1 fruit fly cellular context compared by ENCODE assay signal in the genomic region with DNA sequence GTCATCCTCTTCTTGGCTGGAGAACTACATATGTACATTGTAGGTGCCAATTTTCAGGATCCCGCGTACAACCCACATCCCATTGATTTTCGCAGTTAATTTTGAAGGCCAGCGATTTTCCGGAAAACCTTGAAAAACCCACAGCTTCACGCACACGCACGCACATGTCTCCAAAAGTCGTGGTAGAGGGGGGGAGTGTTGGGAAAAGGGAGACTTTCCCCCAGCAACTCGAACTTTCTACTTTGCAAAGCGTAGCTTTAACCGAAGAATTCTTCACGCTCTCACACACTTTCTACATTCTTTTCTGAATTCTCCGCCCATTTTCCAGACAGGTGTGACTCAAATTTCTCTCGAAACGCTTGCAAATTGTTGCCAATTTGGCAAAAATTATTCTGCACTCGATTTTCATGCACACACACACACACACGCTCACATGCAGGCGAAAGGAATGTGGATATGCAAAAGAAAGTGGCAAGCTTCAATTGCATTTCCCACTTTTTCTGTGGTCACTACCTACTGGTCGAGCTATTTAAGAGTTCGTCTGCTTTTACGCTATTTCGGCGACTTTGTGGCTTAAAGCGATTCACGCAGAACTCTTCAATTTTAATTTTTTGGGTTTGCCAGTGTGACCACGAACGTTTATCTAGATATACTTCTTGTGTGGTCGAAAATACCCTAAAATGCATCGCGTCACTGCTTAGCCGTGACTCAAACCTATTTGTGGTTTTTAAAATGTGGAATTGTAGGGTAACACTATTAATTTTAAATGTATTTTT.
A peak's percentile ranks its signal among the peaks of the same experiment; 100 is the strongest.
TF ChIP-seq lines count a peak whose summit lies in the region.

A gene (minus strand): TSS at position 654 of the 776 bp plus-strand sequence.

TF ChIP-seq in whole organism, embryonic, 481 proteins besides CTCF, POLR2A, EP300 and RAD21 (continued from another document):
- no peak for TF ChIP-seq CG6272 (GFP tag; IDR thresholded peaks at IDR 0.05; lab: Robert Waterston, UW)
- no peak for TF ChIP-seq D (optimal IDR thresholded peaks at IDR 0.05; lab: Kevin White, UChicago)
- TF ChIP-seq D (GFP tag; optimal IDR thresholded peaks at IDR 0.05; lab: Kevin White, UChicago), result no peak
- no peak for TF ChIP-seq CG14860 (GFP tag; IDR thresholded peaks at IDR 0.05; lab: Robert Waterston, UW; ENCODE audit: partially characterized antibody)
- peak; percentile 98 for TF ChIP-seq CG14710 (tag; optimal IDR thresholded peaks at IDR 0.05; lab: Kevin White, UChicago)
- no peak for TF ChIP-seq CG12769 (tag; optimal IDR thresholded peaks at IDR 0.05; lab: Kevin White, UChicago)
- TF ChIP-seq Nf-YB (GFP tag; optimal IDR thresholded peaks at IDR 0.05; lab: Kevin White, UChicago), result no peak
- no peak for TF ChIP-seq CG1024 (GFP tag; IDR thresholded peaks at IDR 0.05; lab: Robert Waterston, UW)
- no peak for TF ChIP-seq gt (GFP tag; IDR thresholded peaks at IDR 0.05; lab: Robert Waterston, UW)
- no peak for TF ChIP-seq az2 (GFP tag; optimal IDR thresholded peaks at IDR 0.05; lab: Kevin White, UChicago)
- no peak for TF ChIP-seq Hmx (GFP tag; optimal IDR thresholded peaks at IDR 0.05; lab: Kevin White, UChicago)
- no peak for TF ChIP-seq Tbp (GFP tag; optimal IDR thresholded peaks at IDR 0.05; lab: Kevin White, UChicago)
- no peak for TF ChIP-seq CG1602 (GFP tag; optimal IDR thresholded peaks at IDR 0.05; lab: Kevin White, UChicago)
- TF ChIP-seq CG6689 (GFP tag; IDR thresholded peaks at IDR 0.05; lab: Robert Waterston, UW), result no peak
- TF ChIP-seq grn (GFP tag; optimal IDR thresholded peaks at IDR 0.05; lab: Kevin White, UChicago), result no peak
- TF ChIP-seq Dp (GFP tag; optimal IDR thresholded peaks at IDR 0.05; lab: Kevin White, UChicago), result peak; percentile 92
- TF ChIP-seq kah (GFP tag; optimal IDR thresholded peaks at IDR 0.05; lab: Kevin White, UChicago), result no peak
- peak; percentile 51 for TF ChIP-seq phol (tag; optimal IDR thresholded peaks at IDR 0.05; lab: Kevin White, UChicago)
- no peak for TF ChIP-seq Sry-β (GFP tag; optimal IDR thresholded peaks at IDR 0.05; lab: Kevin White, UChicago)
- no peak for TF ChIP-seq Atf3 (GFP tag; optimal IDR thresholded peaks at IDR 0.05; lab: Kevin White, UChicago)
- no peak for TF ChIP-seq Kr (GFP tag; optimal IDR thresholded peaks at IDR 0.05; lab: Kevin White, UChicago)
- TF ChIP-seq CG4424 (GFP tag; optimal IDR thresholded peaks at IDR 0.05; lab: Kevin White, UChicago), result no peak
- TF ChIP-seq CG8924 (tag; optimal IDR thresholded peaks at IDR 0.05; lab: Kevin White, UChicago), result peak; percentile 37
- no peak for TF ChIP-seq sna (GFP tag; IDR thresholded peaks at IDR 0.05; lab: Robert Waterston, UW; ENCODE audit: partially characterized antibody)
- no peak for TF ChIP-seq unc-4 (GFP tag; IDR thresholded peaks at IDR 0.05; lab: Robert Waterston, UW; ENCODE audit: partially characterized antibody)
- TF ChIP-seq shn (GFP tag; optimal IDR thresholded peaks at IDR 0.05; lab: Kevin White, UChicago), result no peak
- no peak for TF ChIP-seq zf30C (GFP tag; optimal IDR thresholded peaks at IDR 0.05; lab: Kevin White, UChicago)
- peak; percentile 62 for TF ChIP-seq crol (GFP tag; IDR thresholded peaks at IDR 0.05; lab: Robert Waterston, UW)
